Worm (Caenorhabditis elegans) whole organism, dauer: ENCODE measurements around the gene F56F11.2.

Source experiments
- unc-62 ChIP-seq: sonication (generic microtip); optimal IDR thresholded peaks from 2 replicates; lab custom pipeline; 2017; ENCODE audit warnings: missing biosample characterization, missing genetic modification reagents, missing genetic modification characterization

F56F11.2 gene

DNA sequence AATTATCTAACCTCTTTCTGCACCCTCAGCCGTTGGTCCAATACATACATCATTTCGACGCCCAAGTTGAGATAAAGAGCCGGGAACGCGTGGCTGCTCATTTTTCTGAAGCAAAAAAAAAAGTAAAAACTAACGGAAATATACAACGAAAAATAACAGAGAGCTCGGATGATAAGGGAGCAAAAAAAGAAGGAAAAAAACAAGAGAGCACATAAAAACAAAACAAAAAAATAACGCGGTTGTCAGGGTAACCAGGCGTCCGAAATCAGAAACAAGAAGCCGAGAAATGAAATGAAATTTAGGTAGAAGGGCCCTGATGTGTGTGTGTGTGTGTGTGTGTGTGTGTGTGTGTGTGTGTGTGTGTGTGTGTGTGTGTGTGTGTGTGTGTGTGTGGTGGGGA is 42.6 kb downstream of the F56F11.2 start, which contains the start of gene R10F2.5:
R10F2.5 (minus strand) TSS at position 101 of the 400 bp plus-strand sequence.
- TF ChIP-seq unc-62 (GFP tag; lab: Kevin White, UChicago) = no peak
